Worm (Caenorhabditis elegans) whole organism, L3 larva: ENCODE measurements around the gene srv-1.

ENCODE experiments used
- R02D3.7 ChIP-seq: fragments of 150-350 bp; optimal IDR thresholded peaks from 2 replicates; lab custom pipeline; 2014; ENCODE audit warnings: missing biosample characterization, missing genetic modification characterization
- ZK546.5 ChIP-seq: sonication (generic microtip); optimal IDR thresholded peaks from 2 replicates; lab custom pipeline; 2017; ENCODE audit warnings: missing biosample characterization, missing genetic modification characterization
- aly-2 ChIP-seq: fragments of 150-350 bp; optimal IDR thresholded peaks from 2 replicates; lab custom pipeline; 2014; ENCODE audit warnings: missing biosample characterization, missing genetic modification characterization
- ceh-28 ChIP-seq: fragments of 150-350 bp; optimal IDR thresholded peaks from 2 replicates; lab custom pipeline; 2014; ENCODE audit warnings: missing biosample characterization, missing genetic modification reagents, missing genetic modification characterization
- ceh-82 ChIP-seq: fragments of 150-350 bp; optimal IDR thresholded peaks from 2 replicates; lab custom pipeline; 2014; ENCODE audit warnings: missing biosample characterization, missing genetic modification characterization
- ceh-9 ChIP-seq: sonication (generic microtip); optimal IDR thresholded peaks from 2 replicates; lab custom pipeline; 2018; ENCODE audit warnings: missing biosample characterization, missing genetic modification characterization
- egl-27 ChIP-seq: sonication (generic microtip); optimal IDR thresholded peaks from 4 replicates; lab custom pipeline; 2017; ENCODE audit warnings: missing biosample characterization, missing genetic modification reagents, missing genetic modification characterization
- egl-5 ChIP-seq: fragments of 150-350 bp; optimal IDR thresholded peaks from 2 replicates; lab custom pipeline; 2017; ENCODE audit warnings: missing biosample characterization, missing genetic modification reagents, missing genetic modification characterization, inconsistent platforms
- elt-2 ChIP-seq: sonication (generic microtip); optimal IDR thresholded peaks from 2 replicates; lab custom pipeline; 2016; ENCODE audit warnings: missing genetic modification reagents, mild to moderate bottlenecking, missing genetic modification characterization, missing compliant biosample characterization
- elt-3 ChIP-seq, 3 experiments: fragments of 150-350 bp in 1 of 3; sonication (generic microtip) in 2 of 3; optimal IDR thresholded peaks; 2 replicates in 2 of 3; 4 replicates in 1 of 3; lab custom pipeline; 2014 to 2017; ENCODE audit warnings: missing biosample characterization in 3 of 3, missing genetic modification characterization in 3 of 3
- eor-1 ChIP-seq, 2 experiments: fragments of 150-350 bp; optimal IDR thresholded peaks; 2 replicates each; lab custom pipeline; 2014 to 2018; ENCODE audit warnings: missing biosample characterization in 2 of 2, missing genetic modification characterization in 2 of 2
- fkh-10 ChIP-seq: sonication (generic microtip); optimal IDR thresholded peaks from 2 replicates; lab custom pipeline; 2017; ENCODE audit warnings: missing biosample characterization, missing genetic modification reagents, missing genetic modification characterization
- fos-1 ChIP-seq: fragments of 150-350 bp; optimal IDR thresholded peaks from 2 replicates; lab custom pipeline; 2014; ENCODE audit warnings: missing biosample characterization, missing genetic modification characterization
- lin-15B ChIP-seq: fragments of 150-350 bp; optimal IDR thresholded peaks from 2 replicates; lab custom pipeline; 2014; ENCODE audit warnings: missing biosample characterization, missing genetic modification characterization
- lin-39 ChIP-seq: fragments of 150-350 bp; optimal IDR thresholded peaks from 2 replicates; lab custom pipeline; 2018; ENCODE audit warnings: missing biosample characterization, missing genetic modification reagents, missing genetic modification characterization
- lsy-12 ChIP-seq: sonication (generic microtip); optimal IDR thresholded peaks from 2 replicates; lab custom pipeline; 2016; ENCODE audit warnings: mild to moderate bottlenecking, missing genetic modification characterization, missing compliant biosample characterization
- mdl-1 ChIP-seq: fragments of 150-350 bp; optimal IDR thresholded peaks from 2 replicates; lab custom pipeline; 2014; ENCODE audit warnings: missing biosample characterization, missing genetic modification characterization
- mml-1 ChIP-seq: fragments of 150-350 bp; sonication (generic microtip); optimal IDR thresholded peaks from 3 replicates; lab custom pipeline; 2014; ENCODE audit warnings: missing biosample characterization, missing genetic modification characterization
- nfya-1 ChIP-seq: sonication (generic microtip); optimal IDR thresholded peaks from 2 replicates; lab custom pipeline; 2017; ENCODE audit warnings: missing genetic modification characterization, mild to moderate bottlenecking, missing compliant biosample characterization, antibody characterized with exemption, moderate library complexity; ENCODE audit not compliant: insufficient read depth
- nhr-11 ChIP-seq: fragments of 150-350 bp; optimal IDR thresholded peaks from 2 replicates; lab custom pipeline; 2014; ENCODE audit warnings: missing biosample characterization, missing genetic modification characterization
- nhr-12 ChIP-seq: fragments of 150-350 bp; optimal IDR thresholded peaks from 2 replicates; lab custom pipeline; 2014; ENCODE audit warnings: missing biosample characterization, missing genetic modification characterization
- nhr-23 ChIP-seq: fragments of 150-350 bp; optimal IDR thresholded peaks from 2 replicates; lab custom pipeline; 2014; ENCODE audit warnings: missing biosample characterization, missing genetic modification reagents, missing genetic modification characterization
- nhr-25 ChIP-seq: sonication (generic microtip); optimal IDR thresholded peaks from 2 replicates; lab custom pipeline; 2017; ENCODE audit warnings: missing biosample characterization, missing genetic modification characterization
- nhr-28 ChIP-seq: fragments of 150-350 bp; optimal IDR thresholded peaks from 2 replicates; lab custom pipeline; 2014; ENCODE audit warnings: missing biosample characterization, missing genetic modification characterization
- nhr-67 ChIP-seq: fragments of 150-350 bp; optimal IDR thresholded peaks from 2 replicates; lab custom pipeline; 2014; ENCODE audit warnings: missing biosample characterization, missing genetic modification characterization
- nhr-76 ChIP-seq: fragments of 150-350 bp; sonication (generic microtip); optimal IDR thresholded peaks from 5 replicates; lab custom pipeline; 2014; ENCODE audit warnings: missing biosample characterization, missing genetic modification characterization
- pha-4 ChIP-seq: fragments of 150-350 bp; optimal IDR thresholded peaks from 2 replicates; lab custom pipeline; 2014; ENCODE audit warnings: missing biosample characterization, missing genetic modification reagents, missing genetic modification characterization
- pqm-1 ChIP-seq: fragments of 150-350 bp; optimal IDR thresholded peaks from 2 replicates; lab custom pipeline; 2017; ENCODE audit warnings: missing biosample characterization, missing genetic modification characterization, inconsistent platforms
- skn-1 ChIP-seq: fragments of 150-350 bp; optimal IDR thresholded peaks from 2 replicates; lab custom pipeline; 2014; ENCODE audit warnings: missing biosample characterization, missing genetic modification characterization
- snpc-4 ChIP-seq: fragments of 150-350 bp; optimal IDR thresholded peaks from 2 replicates; lab custom pipeline; 2014; ENCODE audit warnings: missing biosample characterization, missing genetic modification characterization
- unc-62 ChIP-seq: fragments of 150-350 bp; sonication (generic microtip); optimal IDR thresholded peaks from 4 replicates; lab custom pipeline; 2014; ENCODE audit warnings: missing biosample characterization, missing genetic modification reagents, missing genetic modification characterization
- ztf-11 ChIP-seq: fragments of 150-350 bp; optimal IDR thresholded peaks from 2 replicates; lab custom pipeline; 2014; ENCODE audit warnings: missing biosample characterization, missing genetic modification characterization

srv-1 gene

ce11 chrIII:6863901-6864300, 13.7 kb downstream of the srv-1 start, which contains the start of gene sma-3:
Gene sma-3 (minus strand): TSS chrIII:6863968.
- TF ChIP-seq elt-3 (tag; optimal IDR thresholded peaks at IDR 0.05; lab: Kevin White, UChicago): peak in 2 of 3 experiments; percentile 47 to 50
- peak; percentile 75 for TF ChIP-seq pha-4 (tag; lab: Kevin White, UChicago)
- no peak for TF ChIP-seq nhr-25
- peak; percentile 15 for TF ChIP-seq nhr-23 (tag; lab: Kevin White, UChicago)
- no peak for TF ChIP-seq lin-15B (tag; lab: Kevin White, UChicago)
- no peak for TF ChIP-seq lsy-12 (tag; lab: Kevin White, UChicago)
- peak; percentile 21 for TF ChIP-seq nfya-1 (tag; lab: Kevin White, UChicago)
- TF ChIP-seq eor-1 (tag; optimal IDR thresholded peaks at IDR 0.05; lab: Kevin White, UChicago): no peak
- TF ChIP-seq unc-62 (GFP tag; lab: Kevin White, UChicago): no peak
- no peak for TF ChIP-seq ZK546.5 (tag; lab: Kevin White, UChicago)
- TF ChIP-seq pqm-1 (tag; lab: Kevin White, UChicago): peak; percentile 60
- peak; percentile 69 for TF ChIP-seq ceh-28 (tag; lab: Kevin White, UChicago)
- TF ChIP-seq R02D3.7 (tag; lab: Kevin White, UChicago): no peak
- peak; percentile 73 for TF ChIP-seq elt-2

- TF ChIP-seq lin-39 (tag; lab: Kevin White, UChicago) (peak; percentile 22), egl-5 (peak; percentile 64), ceh-82 (tag; lab: Kevin White, UChicago) (no peak), nfya-1 (tag; lab: Kevin White, UChicago) (peak; percentile 52), nhr-12 (no peak), nhr-28 (tag; lab: Kevin White, UChicago) (no peak), pha-4 (tag; lab: Kevin White, UChicago) (peak; percentile 52), ZK546.5 (tag; lab: Kevin White, UChicago) (no peak), fkh-10 (no peak), lin-15B (tag; lab: Kevin White, UChicago) (peak; percentile 34), mdl-1 (no peak), nhr-23 (tag; lab: Kevin White, UChicago) (peak; percentile 30), mml-1 (tag; lab: Kevin White, UChicago) (no peak), snpc-4 (tag; lab: Kevin White, UChicago) (peak; percentile 32), ceh-9 (tag; lab: Kevin White, UChicago) (no peak), elt-2 (peak; percentile 5), skn-1 (tag; lab: Kevin White, UChicago) (peak; percentile 37), egl-27 (tag; lab: Kevin White, UChicago) (no peak)
These were observed 19.1 kb downstream of the srv-1 start, which contains the start of the genes cra-1 and kbp-1 for ce11 chrIII:6869268-6869667. Gene cra-1 (minus strand): TSS chrIII:6869460. Gene kbp-1 (plus strand): TSS chrIII:6869633.

ce11 chrIII:6869996-6870395, 19.8 kb downstream of the srv-1 start, which contains the start of gene K04C2.8:
Gene K04C2.8 (plus strand): TSS chrIII:6870296.
- no peak for TF ChIP-seq nhr-11 (tag; lab: Kevin White, UChicago)
- no peak for TF ChIP-seq nhr-67 (tag; lab: Kevin White, UChicago)
- TF ChIP-seq ztf-11 (tag; lab: Kevin White, UChicago): no peak
- no peak for TF ChIP-seq egl-27 (tag; lab: Kevin White, UChicago)
- no peak for TF ChIP-seq ceh-9 (tag; lab: Kevin White, UChicago)
- TF ChIP-seq nhr-76 (tag; lab: Kevin White, UChicago): no peak
- no peak for TF ChIP-seq nhr-25
- TF ChIP-seq ZK546.5 (tag; lab: Kevin White, UChicago): no peak
- TF ChIP-seq fos-1 (tag; lab: Kevin White, UChicago): no peak
- no peak for TF ChIP-seq pha-4 (tag; lab: Kevin White, UChicago)
- TF ChIP-seq pqm-1 (tag; lab: Kevin White, UChicago): no peak
- TF ChIP-seq ceh-28 (tag; lab: Kevin White, UChicago): no peak
- TF ChIP-seq snpc-4 (tag; lab: Kevin White, UChicago): no peak
- TF ChIP-seq nhr-12: no peak
- no peak for TF ChIP-seq mml-1 (tag; lab: Kevin White, UChicago)
- TF ChIP-seq elt-2: no peak

ce11 chrIII:6871067-6871466, 20.9 kb downstream of the srv-1 start:
- no peak for TF ChIP-seq aly-2 (tag; lab: Kevin White, UChicago)
- no peak for TF ChIP-seq ceh-9 (tag; lab: Kevin White, UChicago)
- TF ChIP-seq fos-1 (tag; lab: Kevin White, UChicago): no peak
- TF ChIP-seq lsy-12 (tag; lab: Kevin White, UChicago): no peak
- TF ChIP-seq lin-39 (tag; lab: Kevin White, UChicago): peak; percentile 59
- peak; percentile 41 for TF ChIP-seq nfya-1 (tag; lab: Kevin White, UChicago)
